Worm (Caenorhabditis elegans) whole organism, young adult: ENCODE data around the gene tomm-40.

ENCODE experiments used
- B0019.2 ChIP-seq: fragments of 200-800 bp; sonication (Bioruptor generic); conservative IDR thresholded peaks from 2 replicates; pipeline ENCODE4 v1.3.6; 2022; ENCODE audit warnings: missing genetic modification reagents, missing genetic modification characterization, missing compliant biosample characterization
- B0035.1 ChIP-seq: sonication (generic microtip); optimal IDR thresholded peaks from 2 replicates; lab custom pipeline; 2016; ENCODE audit warnings: missing genetic modification characterization, mild to moderate bottlenecking, missing compliant biosample characterization, missing genotype, missing genetic modification reagents
- C06A6.2 ChIP-seq: fragments of 200-800 bp; sonication (Bioruptor generic); conservative IDR thresholded peaks from 2 replicates; pipeline ENCODE4 v1.3.6; 2022; ENCODE audit warnings: missing genetic modification characterization, missing compliant biosample characterization
- F22D6.2 ChIP-seq: sonication (generic microtip); optimal IDR thresholded peaks from 2 replicates; lab custom pipeline; 2016; ENCODE audit warnings: mild to moderate bottlenecking, missing genetic modification characterization, missing compliant biosample characterization
- F23B12.7 ChIP-seq: sonication (generic microtip); optimal IDR thresholded peaks from 2 replicates; lab custom pipeline; 2017; ENCODE audit warnings: missing genetic modification characterization, mild to moderate bottlenecking, missing compliant biosample characterization, antibody characterized with exemption, moderate library complexity; ENCODE audit not compliant: insufficient read depth
- F39B2.1 ChIP-seq: fragments of 200-800 bp; sonication (Bioruptor generic); IDR thresholded peaks from 2 replicates; pipeline ENCODE4 v1.3.6; 2022; ENCODE audit warnings: missing genetic modification reagents, missing genetic modification characterization, missing compliant biosample characterization
- F52B5.7 ChIP-seq: sonication (generic microtip); optimal IDR thresholded peaks from 2 replicates; lab custom pipeline; 2016; ENCODE audit warnings: mild to moderate bottlenecking, missing genetic modification characterization, missing compliant biosample characterization
- F57A8.1 ChIP-seq: fragments of 200-800 bp; sonication (Bioruptor generic); optimal IDR thresholded peaks from 2 replicates; lab custom pipeline; 2018; ENCODE audit warnings: mild to moderate bottlenecking, missing genetic modification characterization, moderate library complexity, missing compliant biosample characterization
- K11D2.4 ChIP-seq: fragments of 200-800 bp; sonication (Bioruptor generic); IDR thresholded peaks from 2 replicates; pipeline ENCODE4 v1.3.6; 2022; ENCODE audit warnings: missing genetic modification reagents, missing genetic modification characterization, missing compliant biosample characterization
- Y53F4B.3 ChIP-seq: fragments of 200-800 bp; sonication (Bioruptor generic); IDR thresholded peaks from 2 replicates; pipeline ENCODE4 v1.3.6; 2022; ENCODE audit warnings: missing genetic modification reagents, missing genetic modification characterization, missing compliant biosample characterization
- aptf-3 ChIP-seq: fragments of 200-800 bp; sonication (Bioruptor generic); IDR thresholded peaks from 2 replicates; pipeline ENCODE4 v1.3.6; 2022; ENCODE audit warnings: missing genetic modification characterization, missing compliant biosample characterization
- atf-7 ChIP-seq: sonication (generic microtip); optimal IDR thresholded peaks from 2 replicates; lab custom pipeline; 2017; ENCODE audit warnings: mild to moderate bottlenecking, missing genetic modification characterization, missing compliant biosample characterization
- attf-5 ChIP-seq: fragments of 200-800 bp; sonication (Bioruptor generic); optimal IDR thresholded peaks from 2 replicates; lab custom pipeline; 2018; ENCODE audit warnings: mild to moderate bottlenecking, missing genetic modification characterization, missing compliant biosample characterization
- bed-1 ChIP-seq: fragments of 200-800 bp; sonication (Bioruptor generic); IDR thresholded peaks from 2 replicates; pipeline ENCODE4 v1.3.6; 2022; ENCODE audit warnings: missing genetic modification reagents, missing genetic modification characterization, missing compliant biosample characterization
- cebp-1 ChIP-seq, 2 experiments: fragments of 200-800 bp in 1 of 2; sonication (Bioruptor generic) in 1 of 2; sonication (generic microtip) in 1 of 2; IDR thresholded peaks in 1 of 2; optimal IDR thresholded peaks in 1 of 2; 2 replicates each; pipeline versions ENCODE4 v1.3.6 to Lab custom; 2017 to 2022; ENCODE audit warnings: missing compliant biosample characterization in 2 of 2, missing genetic modification characterization in 2 of 2, mild to moderate bottlenecking in 1 of 2, missing genetic modification reagents in 1 of 2, moderate library complexity in 1 of 2
- ceh-100 ChIP-seq: fragments of 200-800 bp; sonication (Bioruptor generic); IDR thresholded peaks from 2 replicates; pipeline ENCODE4 v1.3.6; 2022; ENCODE audit warnings: missing genetic modification reagents, missing genetic modification characterization, missing compliant biosample characterization
- ceh-79 ChIP-seq: sonication (generic microtip); optimal IDR thresholded peaks from 2 replicates; lab custom pipeline; 2017; ENCODE audit warnings: mild to moderate bottlenecking, missing genetic modification characterization, missing compliant biosample characterization
- dox-1 ChIP-seq: fragments of 200-800 bp; sonication (Bioruptor generic); IDR thresholded peaks from 2 replicates; pipeline ENCODE4 v1.3.6; 2022; ENCODE audit warnings: missing genetic modification reagents, missing genetic modification characterization, missing compliant biosample characterization
- egrh-3 ChIP-seq: fragments of 200-800 bp; sonication (Bioruptor generic); IDR thresholded peaks from 2 replicates; pipeline ENCODE4 v1.3.6; 2022; ENCODE audit warnings: missing genetic modification reagents, missing genetic modification characterization, missing compliant biosample characterization
- ets-4 ChIP-seq: fragments of 200-800 bp; sonication (Bioruptor generic); optimal IDR thresholded peaks from 2 replicates; lab custom pipeline; 2018; ENCODE audit warnings: mild to moderate bottlenecking, missing genetic modification characterization, missing compliant biosample characterization
- gei-17 ChIP-seq: fragments of 200-800 bp; sonication (Bioruptor generic); optimal IDR thresholded peaks from 2 replicates; lab custom pipeline; 2018; ENCODE audit warnings: mild to moderate bottlenecking, missing genetic modification characterization, missing compliant biosample characterization
- him-1 ChIP-seq: sonication (generic microtip); optimal IDR thresholded peaks from 2 replicates; lab custom pipeline; 2016; ENCODE audit warnings: missing genotype, missing genetic modification reagents, missing genetic modification characterization, missing compliant biosample characterization
- hmg-1.2 ChIP-seq: fragments of 200-800 bp; sonication (Bioruptor generic); IDR thresholded peaks from 2 replicates; pipeline ENCODE4 v1.3.6; 2022; ENCODE audit warnings: missing genetic modification reagents, missing genetic modification characterization, missing compliant biosample characterization
- hmg-20 ChIP-seq: fragments of 200-800 bp; sonication (Bioruptor generic); IDR thresholded peaks from 2 replicates; pipeline ENCODE4 v1.3.6; 2022; ENCODE audit warnings: missing genetic modification reagents, missing genetic modification characterization, missing compliant biosample characterization
- hsf-1 ChIP-seq: fragments of 200-800 bp; sonication (Bioruptor generic); IDR thresholded peaks from 2 replicates; pipeline ENCODE4 v1.3.6; 2022; ENCODE audit warnings: missing genetic modification reagents, missing genetic modification characterization, missing compliant biosample characterization
- lag-1 ChIP-seq: fragments of 200-800 bp; sonication (Bioruptor generic); IDR thresholded peaks from 2 replicates; pipeline ENCODE4 v1.3.6; 2022; ENCODE audit warnings: missing genetic modification reagents, missing genetic modification characterization, missing compliant biosample characterization
- lin-54 ChIP-seq: fragments of 200-800 bp; sonication (Bioruptor generic); optimal IDR thresholded peaks from 2 replicates; lab custom pipeline; 2018; ENCODE audit warnings: mild to moderate bottlenecking, missing genetic modification characterization, missing compliant biosample characterization
- lir-1 ChIP-seq: fragments of 200-800 bp; sonication (Bioruptor generic); conservative IDR thresholded peaks from 2 replicates; pipeline ENCODE4 v1.3.6; 2022; ENCODE audit warnings: missing genetic modification reagents, missing genetic modification characterization, missing compliant biosample characterization
- lsl-1 ChIP-seq: fragments of 200-800 bp; sonication (Bioruptor generic); optimal IDR thresholded peaks from 2 replicates; lab custom pipeline; 2018; ENCODE audit warnings: mild to moderate bottlenecking, missing genetic modification characterization, moderate library complexity, missing compliant biosample characterization
- lsy-27 ChIP-seq: sonication (generic microtip); optimal IDR thresholded peaks from 2 replicates; lab custom pipeline; 2017; ENCODE audit warnings: missing genetic modification characterization, mild to moderate bottlenecking, missing compliant biosample characterization, antibody characterized with exemption, missing genotype, borderline replicate concordance; ENCODE audit not compliant: insufficient read depth
- madf-10 ChIP-seq: sonication (generic microtip); optimal IDR thresholded peaks from 2 replicates; lab custom pipeline; 2016; ENCODE audit warnings: mild to moderate bottlenecking, missing genetic modification characterization, missing compliant biosample characterization
- madf-8 ChIP-seq: fragments of 200-800 bp; sonication (Bioruptor generic); conservative IDR thresholded peaks from 2 replicates; pipeline ENCODE4 v1.3.6; 2022; ENCODE audit warnings: missing genetic modification reagents, missing genetic modification characterization, missing compliant biosample characterization
- mcd-1 ChIP-seq: fragments of 200-800 bp; sonication (Bioruptor generic); IDR thresholded peaks from 2 replicates; pipeline ENCODE4 v1.3.6; 2022; ENCODE audit warnings: missing genetic modification reagents, missing genetic modification characterization, missing compliant biosample characterization
- mel-28 ChIP-seq: sonication (generic microtip); optimal IDR thresholded peaks from 2 replicates; lab custom pipeline; 2016; ENCODE audit warnings: borderline replicate concordance, mild to moderate bottlenecking, missing genetic modification characterization, missing compliant biosample characterization
- nhr-120 ChIP-seq: fragments of 200-800 bp; sonication (Bioruptor generic); IDR thresholded peaks from 2 replicates; pipeline ENCODE4 v1.3.6; 2022; ENCODE audit warnings: missing genetic modification characterization, missing compliant biosample characterization
- pbrm-1 ChIP-seq: fragments of 200-800 bp; sonication (Bioruptor generic); IDR thresholded peaks from 2 replicates; pipeline ENCODE4 v1.3.6; 2022; ENCODE audit warnings: missing genetic modification reagents, missing genetic modification characterization, missing compliant biosample characterization
- rec-8 ChIP-seq, 2 experiments: sonication (generic microtip); optimal IDR thresholded peaks; 2 replicates each; lab custom pipeline; 2016; ENCODE audit warnings: mild to moderate bottlenecking in 2 of 2, missing genetic modification characterization in 2 of 2, missing genetic modification reagents in 2 of 2, missing genotype in 2 of 2, missing biosample characterization in 1 of 2, missing compliant biosample characterization in 1 of 2, moderate library complexity in 1 of 2
- repo-1 ChIP-seq: sonication (generic microtip); optimal IDR thresholded peaks from 2 replicates; lab custom pipeline; 2017; ENCODE audit warnings: mild to moderate bottlenecking, missing genetic modification characterization, missing compliant biosample characterization
- sdz-38 ChIP-seq: sonication (generic microtip); optimal IDR thresholded peaks from 2 replicates; lab custom pipeline; 2016; ENCODE audit warnings: missing genotype, missing genetic modification characterization, missing compliant biosample characterization
- snpc-1.1 ChIP-seq: sonication (generic microtip); optimal IDR thresholded peaks from 2 replicates; lab custom pipeline; 2017; ENCODE audit warnings: missing genetic modification characterization, mild to moderate bottlenecking, missing compliant biosample characterization, antibody characterized with exemption, moderate library complexity, missing genotype, missing genetic modification reagents; ENCODE audit not compliant: insufficient read depth
- tbx-9 ChIP-seq: sonication (generic microtip); optimal IDR thresholded peaks from 2 replicates; lab custom pipeline; 2016; ENCODE audit warnings: borderline replicate concordance, missing genetic modification characterization, inconsistent platforms, missing compliant biosample characterization
- unc-62 ChIP-seq: fragments of 150-350 bp; optimal IDR thresholded peaks from 2 replicates; lab custom pipeline; 2014; ENCODE audit warnings: missing biosample characterization, missing genetic modification reagents, missing genetic modification characterization
- zfh-2 ChIP-seq: fragments of 200-800 bp; sonication (Bioruptor generic); conservative IDR thresholded peaks from 2 replicates; pipeline ENCODE4 v1.3.6; 2022; ENCODE audit warnings: missing genetic modification reagents, missing genetic modification characterization, missing compliant biosample characterization
- ztf-18 ChIP-seq: sonication (generic microtip); optimal IDR thresholded peaks from 2 replicates; lab custom pipeline; 2016; ENCODE audit warnings: missing genotype, mild to moderate bottlenecking, missing genetic modification characterization, missing compliant biosample characterization
- ztf-28 ChIP-seq: fragments of 200-800 bp; sonication (Bioruptor generic); IDR thresholded peaks from 2 replicates; pipeline ENCODE4 v1.3.6; 2022; ENCODE audit warnings: missing genetic modification reagents, missing genetic modification characterization, missing compliant biosample characterization

tomm-40 gene

DNA sequence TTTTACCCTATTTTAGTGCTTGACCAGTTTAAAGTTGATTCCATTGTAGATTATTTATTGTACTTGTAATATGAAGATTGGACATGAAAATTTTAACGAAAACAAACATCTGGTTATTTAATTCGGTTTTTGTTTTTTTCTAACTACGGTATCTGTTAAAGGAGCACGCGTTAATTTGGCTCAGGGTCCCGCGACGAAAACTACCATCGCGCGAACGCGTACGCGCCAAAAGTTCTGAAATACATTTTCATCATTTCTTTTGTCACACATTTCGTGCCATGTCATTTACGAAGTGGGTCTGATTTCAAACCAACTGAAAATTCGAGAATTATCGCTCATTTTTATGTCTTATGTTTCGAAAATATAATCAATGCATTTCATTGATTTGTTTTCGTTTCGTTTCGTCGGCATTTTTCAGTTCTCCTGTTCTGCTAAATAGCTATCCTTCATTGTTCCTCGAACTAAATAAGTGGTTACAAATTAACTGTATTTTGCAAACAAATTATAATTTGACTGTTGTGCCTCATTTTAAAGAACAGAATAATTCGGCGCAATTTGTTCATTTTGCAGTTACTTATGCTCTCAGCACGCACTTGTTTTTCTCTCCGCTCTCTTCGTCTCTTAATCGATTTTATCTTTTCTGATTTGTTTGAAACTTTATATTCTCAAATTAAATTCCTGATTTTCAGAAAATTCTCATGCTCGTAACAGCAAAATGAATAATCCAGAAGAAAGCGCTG lies 39.5 kb downstream of the tomm-40 start, which contains the start of gene T21B10.3 (continued):
- TF ChIP-seq Y53F4B.3 = peak; percentile 44; the same call in 1 of the 2 replicates
- TF ChIP-seq sdz-38 (tag; lab: Kevin White, UChicago) = no peak
- peak; percentile 89 for TF ChIP-seq pbrm-1
- no peak for TF ChIP-seq zfh-2 (GFP tag; lab: Robert Waterston, UW)
- TF ChIP-seq ztf-28 (GFP tag; lab: Robert Waterston, UW) = peak; percentile 94
- peak; percentile 53 for TF ChIP-seq B0035.1 (tag; lab: Kevin White, UChicago)
- TF ChIP-seq F22D6.2 = no peak
- peak; percentile 30; the same call in 1 of the 2 replicates for TF ChIP-seq cebp-1 (GFP tag; IDR thresholded peaks at IDR 0.05; lab: Robert Waterston, UW)
- TF ChIP-seq cebp-1 (tag; optimal IDR thresholded peaks at IDR 0.05; lab: Kevin White, UChicago) = peak; percentile 68
- TF ChIP-seq ztf-18 (tag; lab: Kevin White, UChicago) = peak; percentile 49
- peak; percentile 61 for TF ChIP-seq snpc-1.1 (tag; lab: Kevin White, UChicago)
- TF ChIP-seq ceh-79 (tag; lab: Kevin White, UChicago) = no peak
- no peak for TF ChIP-seq tbx-9 (tag; lab: Kevin White, UChicago)
- TF ChIP-seq lsy-27 = no peak
- peak; percentile 79 for TF ChIP-seq mcd-1 (GFP tag; lab: Robert Waterston, UW)
- peak; percentile 31 for TF ChIP-seq gei-17 (GFP tag; lab: Kevin White, UChicago)
- TF ChIP-seq K11D2.4 = peak; percentile 53; the same call in 1 of the 2 replicates
- TF ChIP-seq C06A6.2 = 0 out of 2 replicates have a peak, but pooled peaks have one; percentile 39
- 0 out of 2 replicates have a peak, but pooled peaks have one; percentile 32 for TF ChIP-seq F39B2.1 (GFP tag; lab: Robert Waterston, UW)
- TF ChIP-seq hsf-1 (GFP tag; lab: Robert Waterston, UW) = peak; percentile 91
- no peak for TF ChIP-seq aptf-3
- TF ChIP-seq repo-1 = peak; percentile 86
- TF ChIP-seq F52B5.7 (tag; lab: Kevin White, UChicago) = peak; percentile 89
- TF ChIP-seq lir-1 (GFP tag; lab: Robert Waterston, UW) = peak; percentile 81
- no peak for TF ChIP-seq lag-1
- peak; percentile 97 for TF ChIP-seq dox-1
- TF ChIP-seq hmg-20 (GFP tag; lab: Robert Waterston, UW) = 0 out of 2 replicates have a peak, but pooled peaks have one; percentile 31
- no peak for TF ChIP-seq unc-62 (GFP tag; lab: Kevin White, UChicago)
- TF ChIP-seq egrh-3 = peak; percentile 31; the same call in 1 of the 2 replicates
- peak; percentile 24 for TF ChIP-seq attf-5 (GFP tag; lab: Kevin White, UChicago)
- TF ChIP-seq mel-28 = no peak
- TF ChIP-seq lin-54 (GFP tag; lab: Kevin White, UChicago) = peak; percentile 90
- TF ChIP-seq F23B12.7 (tag; lab: Kevin White, UChicago) = peak; percentile 80
- no peak for TF ChIP-seq rec-8 (tag; optimal IDR thresholded peaks at IDR 0.05; lab: Kevin White, UChicago)
- peak; percentile 89 for TF ChIP-seq B0019.2 (GFP tag; lab: Robert Waterston, UW)
- peak; percentile 98 for TF ChIP-seq madf-8
- TF ChIP-seq lsl-1 (GFP tag; lab: Kevin White, UChicago) = peak; percentile 100
- peak; percentile 75 for TF ChIP-seq hmg-1.2 (GFP tag; lab: Robert Waterston, UW)
- peak; percentile 42 for TF ChIP-seq atf-7
- TF ChIP-seq F57A8.1 (GFP tag; lab: Kevin White, UChicago) = no peak
- no peak for TF ChIP-seq nhr-120 (GFP tag; lab: Robert Waterston, UW)
- peak; percentile 72 for TF ChIP-seq him-1 (tag; lab: Kevin White, UChicago)
- peak; percentile 54 for TF ChIP-seq ets-4 (GFP tag; lab: Kevin White, UChicago)
- TF ChIP-seq ceh-100 = peak; percentile 60
- no peak for TF ChIP-seq bed-1
- peak; percentile 62 for TF ChIP-seq madf-10 (tag; lab: Kevin White, UChicago)
